Fruit fly (Drosophila melanogaster): ENCODE results near the gene Vajk3.

DNA sequence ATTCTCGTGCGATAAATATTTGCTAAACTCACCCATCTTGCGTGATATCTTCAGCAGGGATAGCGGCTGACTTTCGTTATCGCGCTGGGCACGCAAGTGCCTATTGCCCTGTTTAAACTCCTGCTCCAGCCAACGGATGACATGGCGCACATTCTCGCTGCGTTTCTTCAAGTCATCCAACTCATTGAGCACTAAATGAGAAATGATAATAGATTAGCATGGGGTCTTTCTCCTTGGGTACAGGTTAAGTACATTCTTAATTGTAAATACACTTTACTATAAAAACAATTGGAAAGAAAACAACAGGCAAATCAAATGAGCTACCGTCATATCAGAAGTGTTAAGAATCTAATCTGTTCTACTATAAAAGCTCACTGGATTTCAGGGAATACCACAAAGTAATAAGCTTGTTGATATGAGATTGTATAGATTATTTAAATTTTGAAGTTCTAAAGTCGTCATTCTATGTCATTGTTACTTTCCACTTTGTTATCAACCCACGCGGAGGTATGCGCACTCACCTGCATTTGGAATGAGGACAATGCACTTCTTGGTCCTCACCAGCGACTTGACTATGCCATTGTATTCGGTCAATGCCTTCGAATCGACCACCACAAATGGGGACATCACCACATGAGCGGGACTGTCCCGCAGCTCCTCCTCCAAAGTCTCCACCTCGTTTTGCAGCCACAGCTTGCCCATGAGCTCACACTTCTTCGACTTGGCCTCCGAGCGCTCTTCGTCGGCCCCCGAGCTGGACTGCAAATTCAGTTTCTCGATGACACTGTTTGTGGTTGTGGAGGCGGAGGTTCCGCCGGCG lies 47.0 kb downstream of the Vajk3 start:
- no peak for TF ChIP-seq psq (optimal IDR thresholded peaks at IDR 0.05)
- no peak for TF ChIP-seq insv (optimal IDR thresholded peaks at IDR 0.05)
- no peak for TF ChIP-seq ttk (optimal IDR thresholded peaks at IDR 0.05)
- no peak for TF ChIP-seq Myc (optimal IDR thresholded peaks at IDR 0.05)
- no peak for TF ChIP-seq h (optimal IDR thresholded peaks at IDR 0.05)
- TF ChIP-seq Sin3A (optimal IDR thresholded peaks at IDR 0.05): no peak
